Worm (Caenorhabditis elegans) whole organism, mixed stage, embryonic: Measurements from ENCODE around the gene lin-8.

Source experiments
- ces-1 ChIP-seq: fragments of 150-350 bp; optimal IDR thresholded peaks from 2 replicates; lab custom pipeline; 2014; ENCODE audit warnings: missing biosample characterization, missing genetic modification reagents, missing genetic modification characterization
- lsy-2 ChIP-seq: fragments of 150-350 bp; optimal IDR thresholded peaks from 2 replicates; lab custom pipeline; 2014; ENCODE audit warnings: missing biosample characterization, missing genetic modification characterization
- nhr-12 ChIP-seq: fragments of 150-350 bp; optimal IDR thresholded peaks from 2 replicates; lab custom pipeline; 2014; ENCODE audit warnings: missing biosample characterization, missing genetic modification characterization
- sem-2 ChIP-seq: fragments of 200-800 bp; sonication (Bioruptor generic); optimal IDR thresholded peaks from 2 replicates; lab custom pipeline; 2018; ENCODE audit warnings: mild to moderate bottlenecking, missing genetic modification characterization, missing compliant biosample characterization
- ztf-11 ChIP-seq: fragments of 150-350 bp; optimal IDR thresholded peaks from 2 replicates; lab custom pipeline; 2014; ENCODE audit warnings: missing biosample characterization, missing genetic modification characterization

- TF ChIP-seq ztf-11 (tag; lab: Kevin White, UChicago) (no peak), nhr-12 (no peak), ces-1 (no peak), lsy-2 (tag; lab: Kevin White, UChicago) (no peak), sem-2 (GFP tag; lab: Kevin White, UChicago) (no peak)
Observed at ce11 chrII:3053689-3054088, 2.9 kb upstream of the lin-8 start.
